Worm (Caenorhabditis elegans): ENCODE results near the gene ret-1.

Gene ret-1

ce11 chrV:14833219-14833618, 14.0 kb downstream of the ret-1 start (continued):
- TF ChIP-seq ceh-27 (GFP tag; optimal IDR thresholded peaks at IDR 0.05) (no peak), ceh-91 (GFP tag; IDR thresholded peaks at IDR 0.05) (no peak), ztf-3 (GFP tag; optimal IDR thresholded peaks at IDR 0.05) (no peak), aptf-2 (GFP tag; conservative IDR thresholded peaks at IDR 0.05) (no peak), K12H6.12 (tag; optimal IDR thresholded peaks at IDR 0.05) (peak; percentile 27), F37B4.10 (GFP tag; IDR thresholded peaks at IDR 0.05) (no peak), pha-4 (tag; optimal IDR thresholded peaks at IDR 0.05) (no peak), lin-40 (tag; optimal IDR thresholded peaks at IDR 0.05) (no peak), attf-6 (GFP tag; IDR thresholded peaks at IDR 0.05) (no peak), sptf-2 (GFP tag; optimal IDR thresholded peaks at IDR 0.05) (peak; percentile 21), hsf-1 (GFP tag; IDR thresholded peaks at IDR 0.05) (no peak), ztf-6 (GFP tag; IDR thresholded peaks at IDR 0.05) (0 out of 2 replicates have a peak, but pooled peaks have one; percentile 21), F33H1.4 (GFP tag; IDR thresholded peaks at IDR 0.05) (no peak), nhr-90 (tag; optimal IDR thresholded peaks at IDR 0.05) (no peak), ceh-79 (tag; optimal IDR thresholded peaks at IDR 0.05) (no peak), tbx-9 (tag; optimal IDR thresholded peaks at IDR 0.05; ENCODE audit: borderline replicate concordance) (peak; percentile 5), die-1 (tag; optimal IDR thresholded peaks at IDR 0.05) (no peak), madf-6 (GFP tag; IDR thresholded peaks at IDR 0.05) (no peak), snpc-1.3 (tag; optimal IDR thresholded peaks at IDR 0.05; ENCODE audit: insufficient read depth) (no peak), lsl-1 (GFP tag; optimal IDR thresholded peaks at IDR 0.05) (no peak), cebp-1 (GFP tag; IDR thresholded peaks at IDR 0.05) (no peak), cebp-1 (tag; optimal IDR thresholded peaks at IDR 0.05) (peak; percentile 40), efl-1 (GFP tag; optimal IDR thresholded peaks at IDR 0.05) (no peak), dox-1 (GFP tag; IDR thresholded peaks at IDR 0.05) (no peak), ZK185.1 (tag; optimal IDR thresholded peaks at IDR 0.05; ENCODE audit: poor library complexity, severe bottlenecking) (no peak), hlh-26 (GFP tag; conservative IDR thresholded peaks at IDR 0.05) (no peak), aptf-3 (GFP tag; IDR thresholded peaks at IDR 0.05) (no peak)

ce11 chrV:14832789-14833187, 14.4 kb downstream of the ret-1 start:
- TF ChIP-seq aptf-3 (GFP tag; IDR thresholded peaks at IDR 0.05) (no peak), nhr-90 (tag; optimal IDR thresholded peaks at IDR 0.05) (no peak), pha-4 (tag; optimal IDR thresholded peaks at IDR 0.05) (no peak), F23B12.7 (tag; optimal IDR thresholded peaks at IDR 0.05; ENCODE audit: insufficient read depth) (no peak), madf-10 (tag; optimal IDR thresholded peaks at IDR 0.05) (no peak), mel-28 (tag; optimal IDR thresholded peaks at IDR 0.05; ENCODE audit: borderline replicate concordance) (no peak), nfya-1 (tag; optimal IDR thresholded peaks at IDR 0.05; ENCODE audit: borderline replicate concordance, insufficient read depth) (no peak), ceh-91 (GFP tag; IDR thresholded peaks at IDR 0.05) (0 out of 2 replicates have a peak, but pooled peaks have one; percentile 22), akir-1 (GFP tag; optimal IDR thresholded peaks at IDR 0.05) (no peak), ztf-6 (GFP tag; IDR thresholded peaks at IDR 0.05) (no peak), ztf-28 (GFP tag; IDR thresholded peaks at IDR 0.05) (no peak), ama-1 (optimal IDR thresholded peaks at IDR 0.05) (no peak), ama-1 (GFP tag; optimal IDR thresholded peaks at IDR 0.05) (no peak), let-607 (tag; optimal IDR thresholded peaks at IDR 0.05) (no peak), egrh-3 (GFP tag; IDR thresholded peaks at IDR 0.05) (no peak), bed-2 (GFP tag; IDR thresholded peaks at IDR 0.05) (no peak), egl-18 (GFP tag; IDR thresholded peaks at IDR 0.05) (no peak), bed-1 (GFP tag; IDR thresholded peaks at IDR 0.05) (no peak), fkh-3 (tag; optimal IDR thresholded peaks at IDR 0.05) (no peak), tbp1 (GFP tag; optimal IDR thresholded peaks at IDR 0.05) (peak; percentile 40), Y56A3A.18 (GFP tag; IDR thresholded peaks at IDR 0.05) (no peak), egl-44 (GFP tag; IDR thresholded peaks at IDR 0.05) (no peak), zim-3 (tag; optimal IDR thresholded peaks at IDR 0.05) (no peak), lin-40 (tag; optimal IDR thresholded peaks at IDR 0.05) (no peak), attf-3 (GFP tag; conservative IDR thresholded peaks at IDR 0.05) (no peak), nfya-2 (GFP tag; IDR thresholded peaks at IDR 0.05) (no peak), F49E8.2 (tag; optimal IDR thresholded peaks at IDR 0.05; ENCODE audit: insufficient read depth) (peak; percentile 78)

All from whole organism, young adult.